Fruit fly (Drosophila melanogaster) whole organism, adult: ENCODE results near the gene CG3557.
A peak's percentile ranks its signal among the peaks of the same experiment; 100 is the strongest.

Source experiments
- CG11617 ChIP-seq: fragments of 200-800 bp; sonication (Bioruptor generic); optimal IDR thresholded peaks from 2 replicates; lab custom pipeline; 2017; ENCODE audit warnings: mild to moderate bottlenecking, missing biosample characterization, missing genetic modification reagents, missing genetic modification characterization
- CG12768 ChIP-seq: fragments of 200-800 bp; sonication (Bioruptor generic); optimal IDR thresholded peaks from 2 replicates; lab custom pipeline; 2017; ENCODE audit warnings: missing biosample characterization, missing genetic modification characterization, mild to moderate bottlenecking, moderate library complexity, missing genetic modification reagents
- CG14711 ChIP-seq: fragments of 200-800 bp; sonication (Bioruptor generic); optimal IDR thresholded peaks from 2 replicates; lab custom pipeline; 2018; ENCODE audit warnings: missing biosample characterization, mild to moderate bottlenecking, missing genetic modification characterization, moderate library complexity
- CG1620 ChIP-seq: fragments of 200-800 bp; sonication (Bioruptor generic); optimal IDR thresholded peaks from 2 replicates; lab custom pipeline; 2016; ENCODE audit warnings: missing biosample characterization, missing genetic modification characterization
- CG33017 ChIP-seq: fragments of 200-800 bp; sonication (Bioruptor generic); optimal IDR thresholded peaks from 2 replicates; lab custom pipeline; 2018; ENCODE audit warnings: missing biosample characterization, mild to moderate bottlenecking, missing genetic modification characterization, moderate library complexity
- CG5204 ChIP-seq: fragments of 200-800 bp; sonication (Bioruptor generic); optimal IDR thresholded peaks from 2 replicates; lab custom pipeline; 2016; ENCODE audit warnings: missing biosample characterization, missing genetic modification characterization
- CG7045 ChIP-seq: fragments of 200-800 bp; sonication (Bioruptor generic); optimal IDR thresholded peaks from 2 replicates; lab custom pipeline; 2017; ENCODE audit warnings: missing biosample characterization, mild to moderate bottlenecking, missing genetic modification characterization
- CG7101 ChIP-seq: fragments of 200-800 bp; sonication (Bioruptor generic); optimal IDR thresholded peaks from 2 replicates; lab custom pipeline; 2018; ENCODE audit warnings: missing biosample characterization, mild to moderate bottlenecking, missing genetic modification characterization, moderate library complexity
- Clk ChIP-seq: fragments of 200-800 bp; sonication (Bioruptor generic); optimal IDR thresholded peaks from 2 replicates; lab custom pipeline; 2017; ENCODE audit warnings: missing biosample characterization, missing genetic modification characterization
- Crg-1 ChIP-seq: fragments of 200-800 bp; sonication (Bioruptor generic); optimal IDR thresholded peaks from 2 replicates; lab custom pipeline; 2016; ENCODE audit warnings: missing biosample characterization, missing genetic modification characterization
- Hr96 ChIP-seq: fragments of 200-800 bp; sonication (Bioruptor generic); optimal IDR thresholded peaks from 2 replicates; lab custom pipeline; 2016; ENCODE audit warnings: missing biosample characterization, missing genetic modification characterization
- Mnt ChIP-seq: fragments of 200-800 bp; sonication (Bioruptor generic); optimal IDR thresholded peaks from 2 replicates; lab custom pipeline; 2016; ENCODE audit warnings: missing biosample characterization, mild to moderate bottlenecking, missing genetic modification characterization
- bab1 ChIP-seq: fragments of 200-800 bp; sonication (Bioruptor generic); optimal IDR thresholded peaks from 3 replicates; lab custom pipeline; 2019; ENCODE audit warnings: missing biosample characterization, mild to moderate bottlenecking, missing genetic modification characterization, moderate library complexity
- cic ChIP-seq: fragments of 200-800 bp; sonication (Bioruptor generic); optimal IDR thresholded peaks from 2 replicates; lab custom pipeline; 2017; ENCODE audit warnings: missing biosample characterization, mild to moderate bottlenecking, missing genetic modification characterization, moderate library complexity
- cnc ChIP-seq, 2 experiments: fragments of >200 bp; optimal IDR thresholded peaks; 2 replicates each; lab custom pipeline; 2017
- kay ChIP-seq: fragments of 200-800 bp; sonication (Bioruptor generic); peaks from one replicate; lab custom pipeline; 2016; ENCODE audit warnings: missing biosample characterization, missing genetic modification characterization, borderline replicate concordance
- ovo ChIP-seq: fragments of 200-800 bp; sonication (Bioruptor generic); optimal IDR thresholded peaks from 2 replicates; lab custom pipeline; 2016; ENCODE audit warnings: missing biosample characterization, missing genetic modification characterization
- pad ChIP-seq: fragments of 200-800 bp; sonication (Bioruptor generic); optimal IDR thresholded peaks from 3 replicates; lab custom pipeline; 2017; ENCODE audit warnings: missing biosample characterization, missing genetic modification characterization, mild to moderate bottlenecking, moderate library complexity, missing genetic modification reagents
- tj ChIP-seq: fragments of 200-800 bp; sonication (Bioruptor generic); optimal IDR thresholded peaks from 3 replicates; lab custom pipeline; 2017; ENCODE audit warnings: missing biosample characterization, mild to moderate bottlenecking, missing genetic modification characterization, moderate library complexity
- toe ChIP-seq: fragments of 200-800 bp; sonication (Bioruptor generic); optimal IDR thresholded peaks from 2 replicates; lab custom pipeline; 2016; ENCODE audit warnings: missing biosample characterization, missing genetic modification characterization

CG3557 gene

dm6 chr2L:2419913-2420312 lies 34.3 kb upstream of the CG3557 start, which contains the start of gene CG34447:
Gene CG34447 (minus strand): TSS chr2L:2420013.
- TF ChIP-seq kay (GFP tag; lab: Kevin White, UChicago) (peak; percentile 39), tj (GFP tag; lab: Kevin White, UChicago) (no peak), CG12768 (GFP tag; lab: Kevin White, UChicago) (no peak), Hr96 (GFP tag; lab: Kevin White, UChicago) (no peak)

- TF ChIP-seq tj (GFP tag; lab: Kevin White, UChicago): no peak
Measured at dm6 chr2L:2417865-2418264, 32.3 kb upstream of the CG3557 start, which contains the start of gene CG34448. Gene CG34448 (minus strand): TSS chr2L:2417965.

- TF ChIP-seq Mnt (GFP tag; lab: Kevin White, UChicago): no peak
- no peak for TF ChIP-seq bab1 (GFP tag; lab: Kevin White, UChicago)
- no peak for TF ChIP-seq toe
- no peak for TF ChIP-seq CG5204
- TF ChIP-seq CG7045: no peak
- TF ChIP-seq CG12768 (GFP tag; lab: Kevin White, UChicago): no peak
- no peak for TF ChIP-seq CG1620
- TF ChIP-seq cic (GFP tag; lab: Kevin White, UChicago): no peak
- TF ChIP-seq Hr96 (GFP tag; lab: Kevin White, UChicago): no peak
- TF ChIP-seq CG7101 (tag; lab: Kevin White, UChicago): no peak
Measured at dm6 chr2L:2416620-2417019, 31.0 kb upstream of the CG3557 start, which contains the start of gene CG31948. Gene CG31948 (minus strand): TSS chr2L:2416720.

- TF ChIP-seq kay (GFP tag; lab: Kevin White, UChicago): no peak
- TF ChIP-seq CG7045: no peak
Measured at dm6 chr2L:2415109-2415508, 29.5 kb upstream of the CG3557 start, which contains the start of gene CG18641. Gene CG18641 (minus strand): TSS chr2L:2415322.

- no peak for TF ChIP-seq CG7045
- no peak for TF ChIP-seq CG7101 (tag; lab: Kevin White, UChicago)
- no peak for TF ChIP-seq kay (GFP tag; lab: Kevin White, UChicago)
- no peak for TF ChIP-seq tj (GFP tag; lab: Kevin White, UChicago)
- TF ChIP-seq Mnt (GFP tag; lab: Kevin White, UChicago): no peak
- TF ChIP-seq Hr96 (GFP tag; lab: Kevin White, UChicago): no peak
- TF ChIP-seq CG5204: no peak
- no peak for TF ChIP-seq CG11617
- no peak for TF ChIP-seq toe
- no peak for TF ChIP-seq cnc (optimal IDR thresholded peaks at IDR 0.05; lab: Kevin White, UChicago)
- no peak for TF ChIP-seq CG1620
- no peak for TF ChIP-seq Crg-1 (GFP tag; lab: Kevin White, UChicago)
- no peak for TF ChIP-seq ovo (GFP tag; lab: Kevin White, UChicago)
- TF ChIP-seq CG12768 (GFP tag; lab: Kevin White, UChicago): no peak
- no peak for TF ChIP-seq CG33017
Measured at dm6 chr2L:2413093-2413492, 27.5 kb upstream of the CG3557 start.

- TF ChIP-seq CG33017 (no peak), kay (GFP tag; lab: Kevin White, UChicago) (no peak), Mnt (GFP tag; lab: Kevin White, UChicago) (no peak), CG7101 (tag; lab: Kevin White, UChicago) (no peak), tj (GFP tag; lab: Kevin White, UChicago) (no peak), Hr96 (GFP tag; lab: Kevin White, UChicago) (no peak), pad (GFP tag; lab: Kevin White, UChicago) (no peak), cnc (optimal IDR thresholded peaks at IDR 0.05; lab: Kevin White, UChicago) (no peak), CG12768 (GFP tag; lab: Kevin White, UChicago) (no peak), CG7045 (no peak), bab1 (GFP tag; lab: Kevin White, UChicago) (no peak), Crg-1 (GFP tag; lab: Kevin White, UChicago) (no peak), CG5204 (no peak), cic (GFP tag; lab: Kevin White, UChicago) (no peak)
Measured at dm6 chr2L:2404631-2405030, 19.0 kb upstream of the CG3557 start.

- TF ChIP-seq CG7045: no peak
- no peak for TF ChIP-seq Hr96 (GFP tag; lab: Kevin White, UChicago)
- TF ChIP-seq kay (GFP tag; lab: Kevin White, UChicago): no peak
- no peak for TF ChIP-seq tj (GFP tag; lab: Kevin White, UChicago)
Measured at dm6 chr2L:2402194-2402593, 16.6 kb upstream of the CG3557 start.

- TF ChIP-seq kay (GFP tag; lab: Kevin White, UChicago) (no peak), CG5204 (no peak), Mnt (GFP tag; lab: Kevin White, UChicago) (no peak), cic (GFP tag; lab: Kevin White, UChicago) (no peak), CG14711 (tag; lab: Kevin White, UChicago) (no peak), CG7045 (no peak), Clk (GFP tag; lab: Kevin White, UChicago) (no peak), bab1 (GFP tag; lab: Kevin White, UChicago) (no peak), tj (GFP tag; lab: Kevin White, UChicago) (no peak), cnc (optimal IDR thresholded peaks at IDR 0.05; lab: Kevin White, UChicago) (no peak), CG1620 (no peak), Crg-1 (GFP tag; lab: Kevin White, UChicago) (no peak)
Measured at dm6 chr2L:2399897-2400296, 14.3 kb upstream of the CG3557 start, which contains the start of gene VGlut. Gene VGlut (plus strand): TSS chr2L:2400295.
